Fruit fly (Drosophila melanogaster): ENCODE data around the gene ogre.
A peak's percentile ranks its signal among the peaks of the same experiment; 100 is the strongest.

ogre gene

DNA sequence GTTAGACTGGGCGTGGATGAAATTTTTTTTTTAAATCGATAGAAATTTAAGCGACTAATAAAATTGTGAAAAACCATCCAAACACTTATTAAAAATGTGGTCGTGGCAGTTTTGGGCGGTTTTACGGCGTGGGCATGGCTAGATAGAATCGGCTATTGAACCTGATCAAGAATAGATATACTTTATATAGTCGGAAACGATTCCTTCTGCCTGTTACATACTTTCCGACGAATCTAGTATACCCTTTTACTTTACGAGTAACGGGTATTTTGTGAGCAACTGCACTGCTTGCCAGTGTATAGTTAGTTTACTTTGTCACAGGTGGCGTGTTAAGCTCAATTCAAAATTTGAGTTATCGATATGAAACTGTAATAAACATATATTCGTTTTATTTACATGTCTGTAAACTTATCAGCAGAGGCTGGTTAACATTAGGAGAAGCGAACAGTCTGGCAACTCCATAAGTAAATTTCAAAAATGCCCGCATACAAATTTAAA is 23.9 kb upstream of the ogre start (continued):
- no peak for TF ChIP-seq CG14667 (GFP tag; IDR thresholded peaks at IDR 0.05)
- TF ChIP-seq chinmo (GFP tag; IDR thresholded peaks at IDR 0.05; ENCODE audit: partially characterized antibody), result peak; percentile 79; the same call in 2 of the 4 replicates
- no peak for TF ChIP-seq Spps (tag; optimal IDR thresholded peaks at IDR 0.05)
- TF ChIP-seq br (optimal IDR thresholded peaks at IDR 0.05), result no peak
- TF ChIP-seq so (GFP tag; IDR thresholded peaks at IDR 0.05), result peak; percentile 36; the same call in 1 of the 3 replicates
- TF ChIP-seq Med (GFP tag), result peak; percentile 96
- peak; percentile 57 for TF ChIP-seq Ptx1 (GFP tag; IDR thresholded peaks at IDR 0.05)
- no peak for TF ChIP-seq CG7271 (tag; optimal IDR thresholded peaks at IDR 0.05)
- TF ChIP-seq CG10959 (GFP tag; IDR thresholded peaks at IDR 0.05), result no peak
- no peak for TF ChIP-seq fd3F (GFP tag; optimal IDR thresholded peaks at IDR 0.05)
- TF ChIP-seq bigmax (GFP tag; optimal IDR thresholded peaks at IDR 0.05), result no peak
- no peak for TF ChIP-seq kni (GFP tag; optimal IDR thresholded peaks at IDR 0.05)
- peak; percentile 18 for TF ChIP-seq pita (GFP tag; optimal IDR thresholded peaks at IDR 0.05)
- TF ChIP-seq gcm2 (GFP tag; optimal IDR thresholded peaks at IDR 0.05), result no peak
- TF ChIP-seq CG7357 (GFP tag; IDR thresholded peaks at IDR 0.05), result no peak
- TF ChIP-seq B-H1 (GFP tag; IDR thresholded peaks at IDR 0.05), result no peak; the same call in 2 of the 3 replicates
- TF ChIP-seq ash1 (GFP tag; optimal IDR thresholded peaks at IDR 0.05), result no peak
- TF ChIP-seq CG12659 (GFP tag; optimal IDR thresholded peaks at IDR 0.05), result peak; percentile 70
- TF ChIP-seq Gug (GFP tag; IDR thresholded peaks at IDR 0.05), result peak; percentile 39; the same call in 1 of the 4 replicates
- no peak for TF ChIP-seq ro (GFP tag; IDR thresholded peaks at IDR 0.05)
- TF ChIP-seq lab (GFP tag; optimal IDR thresholded peaks at IDR 0.05), result peak; percentile 48
- peak; percentile 32; the same call in 1 of the 2 replicates for TF ChIP-seq sisA (GFP tag; IDR thresholded peaks at IDR 0.05)
- TF ChIP-seq disco-r (GFP tag; optimal IDR thresholded peaks at IDR 0.05), result no peak
- TF ChIP-seq CG17359 (tag; optimal IDR thresholded peaks at IDR 0.05), result peak; percentile 34
- peak; percentile 58 for TF ChIP-seq CG12769 (tag; optimal IDR thresholded peaks at IDR 0.05)
- peak; percentile 45; the same call in 2 of the 3 replicates for TF ChIP-seq CG11093 (GFP tag; IDR thresholded peaks at IDR 0.05)
- no peak for TF ChIP-seq nerfin-1 (tag; optimal IDR thresholded peaks at IDR 0.05)
- TF ChIP-seq CG1792 (GFP tag; optimal IDR thresholded peaks at IDR 0.05), result no peak
- peak; percentile 39 for TF ChIP-seq CG8388 (GFP tag; optimal IDR thresholded peaks at IDR 0.05)
- no peak for TF ChIP-seq tll (GFP tag; optimal IDR thresholded peaks at IDR 0.05)
- TF ChIP-seq CG10543 (GFP tag; optimal IDR thresholded peaks at IDR 0.05), result peak; percentile 21
- TF ChIP-seq CG9215 (GFP tag; IDR thresholded peaks at IDR 0.05), result 0 out of 2 replicates have a peak, but pooled peaks have one; percentile 6
- TF ChIP-seq B-H2 (GFP tag; optimal IDR thresholded peaks at IDR 0.05), result peak; percentile 52
- peak; percentile 59 for TF ChIP-seq CG1603 (tag; optimal IDR thresholded peaks at IDR 0.05)
- peak; percentile 84 for TF ChIP-seq CG13287 (GFP tag; IDR thresholded peaks at IDR 0.05; ENCODE audit: partially characterized antibody)
- no peak for TF ChIP-seq tap (tag; optimal IDR thresholded peaks at IDR 0.05)
- TF ChIP-seq CG30431 (GFP tag; optimal IDR thresholded peaks at IDR 0.05), result no peak
- peak; percentile 38 for TF ChIP-seq ERR (GFP tag; optimal IDR thresholded peaks at IDR 0.05)
- no peak for TF ChIP-seq Oli (tag; optimal IDR thresholded peaks at IDR 0.05)
- TF ChIP-seq slp2 (GFP tag; optimal IDR thresholded peaks at IDR 0.05), result no peak
- peak; percentile 31 for TF ChIP-seq CG16863 (GFP tag; optimal IDR thresholded peaks at IDR 0.05)
- TF ChIP-seq gsb (GFP tag; IDR thresholded peaks at IDR 0.05), result 0 out of 2 replicates have a peak, but pooled peaks have one; percentile 6
- peak; percentile 15 for TF ChIP-seq CG30020 (tag; optimal IDR thresholded peaks at IDR 0.05)
- TF ChIP-seq NC2β (GFP tag; optimal IDR thresholded peaks at IDR 0.05), result peak; percentile 10
- no peak for TF ChIP-seq Kr (GFP tag; optimal IDR thresholded peaks at IDR 0.05)
- peak; percentile 36 for TF ChIP-seq Sox102F (GFP tag; optimal IDR thresholded peaks at IDR 0.05)
- TF ChIP-seq otp (GFP tag; IDR thresholded peaks at IDR 0.05), result no peak
- TF ChIP-seq vvl (GFP tag; IDR thresholded peaks at IDR 0.05), result peak; percentile 74
- TF ChIP-seq Adf1 (GFP tag; IDR thresholded peaks at IDR 0.05), result no peak
- TF ChIP-seq CG2875 (GFP tag; optimal IDR thresholded peaks at IDR 0.05), result peak; percentile 28

All from whole organism, embryonic.